Worm (Caenorhabditis elegans) whole organism, L1 larva: ENCODE measurements around the gene nspc-20.

Experiments
- aly-2 ChIP-seq: fragments of 150-350 bp; optimal IDR thresholded peaks from 2 replicates; lab custom pipeline; 2014; ENCODE audit warnings: missing biosample characterization, missing genetic modification characterization
- fkh-10 ChIP-seq: sonication (generic microtip); optimal IDR thresholded peaks from 2 replicates; lab custom pipeline; 2017; ENCODE audit warnings: missing biosample characterization, missing genetic modification reagents, missing genetic modification characterization
- jun-1 ChIP-seq: fragments of 150-350 bp; optimal IDR thresholded peaks from 2 replicates; lab custom pipeline; 2014; ENCODE audit warnings: missing biosample characterization, missing genetic modification reagents, missing genetic modification characterization
- lin-13 ChIP-seq: fragments of 150-350 bp; optimal IDR thresholded peaks from 2 replicates; lab custom pipeline; 2014; ENCODE audit warnings: missing biosample characterization, missing genetic modification reagents, missing genetic modification characterization
- mep-1 ChIP-seq: fragments of 150-350 bp; optimal IDR thresholded peaks from 2 replicates; lab custom pipeline; 2014; ENCODE audit warnings: missing biosample characterization, missing genetic modification characterization
- nhr-20 ChIP-seq: sonication (generic microtip); optimal IDR thresholded peaks from 2 replicates; lab custom pipeline; 2016; ENCODE audit warnings: mild to moderate bottlenecking, missing genetic modification characterization, missing compliant biosample characterization
- nhr-71 ChIP-seq: sonication (generic microtip); optimal IDR thresholded peaks from 2 replicates; lab custom pipeline; 2016; ENCODE audit warnings: mild to moderate bottlenecking, missing genetic modification characterization, moderate library complexity, missing compliant biosample characterization
- rnt-1 ChIP-seq: sonication (generic microtip); optimal IDR thresholded peaks from 2 replicates; lab custom pipeline; 2016; ENCODE audit warnings: mild to moderate bottlenecking, missing genetic modification characterization, moderate library complexity, missing compliant biosample characterization
- skn-1 ChIP-seq: fragments of 150-350 bp; optimal IDR thresholded peaks from 2 replicates; lab custom pipeline; 2014; ENCODE audit warnings: missing biosample characterization, missing genetic modification characterization
- sup-37 ChIP-seq: fragments of 200-800 bp; sonication (Bioruptor generic); optimal IDR thresholded peaks from 2 replicates; lab custom pipeline; 2018; ENCODE audit warnings: mild to moderate bottlenecking, missing genetic modification characterization, missing compliant biosample characterization
- unc-62 ChIP-seq: fragments of 150-350 bp; optimal IDR thresholded peaks from 2 replicates; lab custom pipeline; 2014; ENCODE audit warnings: missing biosample characterization, missing genetic modification reagents, missing genetic modification characterization

ce11 chrX:14490486-14490885 lies 39.5 kb downstream of the nspc-20 start:
- TF ChIP-seq unc-62 (GFP tag; lab: Kevin White, UChicago) (no peak), mep-1 (tag; lab: Kevin White, UChicago) (no peak), rnt-1 (tag; lab: Kevin White, UChicago) (no peak), nhr-71 (tag; lab: Kevin White, UChicago) (no peak), skn-1 (no peak), lin-13 (no peak), nhr-20 (tag; lab: Kevin White, UChicago) (no peak), sup-37 (GFP tag; lab: Kevin White, UChicago) (no peak), aly-2 (tag; lab: Kevin White, UChicago) (no peak), jun-1 (no peak), fkh-10 (GFP tag; lab: Kevin White, UChicago) (no peak)
